Fruit fly (Drosophila melanogaster): ENCODE results near the gene RpS27.

Gene RpS27

dm6 chr3R:25258628-25259240 lies 11.4 kb upstream of the RpS27 start, which contains the start of gene CG11857 (continued):
- TF ChIP-seq gce (GFP tag; IDR thresholded peaks at IDR 0.05): peak; percentile 96
- TF ChIP-seq CG11085 (GFP tag; IDR thresholded peaks at IDR 0.05): peak; percentile 99
- TF ChIP-seq CG14710 (tag; optimal IDR thresholded peaks at IDR 0.05): peak; percentile 98
- peak; percentile 92 for TF ChIP-seq pb (GFP tag; optimal IDR thresholded peaks at IDR 0.05)
- TF ChIP-seq CG2889 (GFP tag; IDR thresholded peaks at IDR 0.05): peak; percentile 99
- peak; percentile 95 for TF ChIP-seq CG1792 (GFP tag; optimal IDR thresholded peaks at IDR 0.05)
- TF ChIP-seq CG13296 (GFP tag; optimal IDR thresholded peaks at IDR 0.05): peak; percentile 93
- TF ChIP-seq Nf-YA (GFP tag; IDR thresholded peaks at IDR 0.05): peak; percentile 96
- no peak for TF ChIP-seq hth (optimal IDR thresholded peaks at IDR 0.05)
- TF ChIP-seq pzg (GFP tag; optimal IDR thresholded peaks at IDR 0.05): peak; percentile 89
- TF ChIP-seq CG17186 (GFP tag; optimal IDR thresholded peaks at IDR 0.05): peak; percentile 94
- peak; percentile 88 for TF ChIP-seq CG17802 (tag; optimal IDR thresholded peaks at IDR 0.05)
- peak; percentile 91 for TF ChIP-seq ftz-f1 (GFP tag; optimal IDR thresholded peaks at IDR 0.05)
- TF ChIP-seq psq (GFP tag; optimal IDR thresholded peaks at IDR 0.05): peak; percentile 93
- no peak for TF ChIP-seq cad (GFP tag; optimal IDR thresholded peaks at IDR 0.05)
- TF ChIP-seq jumu (GFP tag; optimal IDR thresholded peaks at IDR 0.05): peak; percentile 97
- peak; percentile 95 for TF ChIP-seq Side (GFP tag; optimal IDR thresholded peaks at IDR 0.05)
- peak; percentile 55 for TF ChIP-seq CG14965 (GFP tag; optimal IDR thresholded peaks at IDR 0.05; ENCODE audit: borderline replicate concordance)
- TF ChIP-seq abd-A (tag; optimal IDR thresholded peaks at IDR 0.05): no peak
- peak; percentile 98 for TF ChIP-seq CG7786 (GFP tag; optimal IDR thresholded peaks at IDR 0.05)
- TF ChIP-seq pan (optimal IDR thresholded peaks at IDR 0.05): no peak
- peak in 1 of 2 experiments; percentile 99 for TF ChIP-seq pan (GFP tag; optimal IDR thresholded peaks at IDR 0.05 in 1 of 2, IDR thresholded peaks at IDR 0.05 in 1 of 2)
- TF ChIP-seq dpn (GFP tag; optimal IDR thresholded peaks at IDR 0.05): peak; percentile 98 to 99
- peak; percentile 99 for TF ChIP-seq vvl (GFP tag; IDR thresholded peaks at IDR 0.05)
- peak; percentile 94 for TF ChIP-seq CG2116 (GFP tag; optimal IDR thresholded peaks at IDR 0.05)
- TF ChIP-seq CG6813 (GFP tag; optimal IDR thresholded peaks at IDR 0.05): peak; percentile 87
- TF ChIP-seq crp (GFP tag; optimal IDR thresholded peaks at IDR 0.05): peak in 1 of 2 experiments; percentile 72
- peak; percentile 99 for TF ChIP-seq CG13624 (GFP tag; optimal IDR thresholded peaks at IDR 0.05)
- peak; percentile 99 for TF ChIP-seq CG10959 (GFP tag; IDR thresholded peaks at IDR 0.05)
- TF ChIP-seq Xbp1 (GFP tag; optimal IDR thresholded peaks at IDR 0.05): peak; percentile 100
- TF ChIP-seq pfk (GFP tag; optimal IDR thresholded peaks at IDR 0.05): peak; percentile 37
- peak; percentile 91 for TF ChIP-seq MESR4 (GFP tag; optimal IDR thresholded peaks at IDR 0.05)
- no peak for TF ChIP-seq h (optimal IDR thresholded peaks at IDR 0.05)
- TF ChIP-seq CG2199 (GFP tag; IDR thresholded peaks at IDR 0.05): peak; percentile 99
- TF ChIP-seq E2f2 (GFP tag; IDR thresholded peaks at IDR 0.05): peak; percentile 90
- peak; percentile 97 for TF ChIP-seq seq (GFP tag; IDR thresholded peaks at IDR 0.05)
- peak; percentile 94 for TF ChIP-seq gcm (GFP tag; optimal IDR thresholded peaks at IDR 0.05)
- TF ChIP-seq phol (tag; optimal IDR thresholded peaks at IDR 0.05): peak; percentile 98
- peak; percentile 95 for TF ChIP-seq CG10979 (tag; optimal IDR thresholded peaks at IDR 0.05)
- peak; percentile 99 for TF ChIP-seq E2f1 (GFP tag; IDR thresholded peaks at IDR 0.05)
- peak; percentile 79 for TF ChIP-seq Deaf1 (tag; optimal IDR thresholded peaks at IDR 0.05)
- peak; percentile 99 for TF ChIP-seq NFAT (GFP tag; IDR thresholded peaks at IDR 0.05)
- peak; percentile 98 for TF ChIP-seq CG17829 (tag; optimal IDR thresholded peaks at IDR 0.05)
- peak; percentile 99 for TF ChIP-seq CG2120 (GFP tag; optimal IDR thresholded peaks at IDR 0.05)
- TF ChIP-seq CG12219 (GFP tag; optimal IDR thresholded peaks at IDR 0.05): peak; percentile 92
- peak; percentile 100 for TF ChIP-seq Doc3 (GFP tag; IDR thresholded peaks at IDR 0.05; ENCODE audit: partially characterized antibody)
- peak; percentile 100 for TF ChIP-seq CG2129 (GFP tag; IDR thresholded peaks at IDR 0.05; ENCODE audit: partially characterized antibody)
- peak; percentile 75 for TF ChIP-seq CG4360 (GFP tag; IDR thresholded peaks at IDR 0.05)
- TF ChIP-seq gsb (GFP tag; IDR thresholded peaks at IDR 0.05): peak; percentile 97
- TF ChIP-seq D (optimal IDR thresholded peaks at IDR 0.05): no peak
- TF ChIP-seq D (GFP tag; optimal IDR thresholded peaks at IDR 0.05): peak; percentile 96
- peak; percentile 59 for TF ChIP-seq CTCF (GFP tag; optimal IDR thresholded peaks at IDR 0.05)

All from whole organism, embryonic.